Fruit fly (Drosophila melanogaster): ENCODE results near the gene CG17219.

dm6 chr2L:3006194-3006593, 22.9 kb upstream of the CG17219 start:
- TF ChIP-seq EcR (GFP tag; optimal IDR thresholded peaks at IDR 0.05), result no peak
- TF ChIP-seq CG34367 (tag; optimal IDR thresholded peaks at IDR 0.05), result no peak
- TF ChIP-seq CG4496 (GFP tag; IDR thresholded peaks at IDR 0.05), result no peak
- no peak for TF ChIP-seq CG32121 (GFP tag; IDR thresholded peaks at IDR 0.05)
- no peak for TF ChIP-seq Ets98B (GFP tag; IDR thresholded peaks at IDR 0.05)
- no peak for TF ChIP-seq rn (GFP tag; IDR thresholded peaks at IDR 0.05)
- no peak for TF ChIP-seq Snoo (tag; optimal IDR thresholded peaks at IDR 0.05)
- TF ChIP-seq CG8301 (tag; optimal IDR thresholded peaks at IDR 0.05), result no peak

Data from whole organism, pupa.